Fruit fly (Drosophila melanogaster) whole organism, prepupa: ENCODE measurements around the gene Nrg.

Experiments
- CG11902 ChIP-seq: fragments of 200-800 bp; sonication (Bioruptor generic); optimal IDR thresholded peaks from 3 replicates; lab custom pipeline; 2016; ENCODE audit warnings: missing biosample characterization, missing genetic modification characterization
- CG1621 ChIP-seq: fragments of 200-800 bp; sonication (Bioruptor generic); optimal IDR thresholded peaks from 3 replicates; lab custom pipeline; 2018; ENCODE audit warnings: missing biosample characterization, mild to moderate bottlenecking, missing genetic modification characterization
- CG16779 ChIP-seq: fragments of 200-800 bp; sonication (Bioruptor generic); optimal IDR thresholded peaks from 3 replicates; lab custom pipeline; 2017; ENCODE audit warnings: missing biosample characterization, mild to moderate bottlenecking, missing genetic modification characterization
- CG32006 ChIP-seq: fragments of 200-800 bp; sonication (Bioruptor generic); optimal IDR thresholded peaks from 3 replicates; lab custom pipeline; 2017; ENCODE audit warnings: missing biosample characterization, mild to moderate bottlenecking, missing genetic modification characterization
- CG4318 ChIP-seq: fragments of 200-800 bp; sonication (Bioruptor generic); optimal IDR thresholded peaks from 3 replicates; lab custom pipeline; 2017; ENCODE audit warnings: missing biosample characterization, mild to moderate bottlenecking, missing genetic modification characterization
- CG9139 ChIP-seq: fragments of 200-800 bp; sonication (Bioruptor generic); optimal IDR thresholded peaks from 3 replicates; lab custom pipeline; 2017; ENCODE audit warnings: missing biosample characterization, mild to moderate bottlenecking, missing genetic modification characterization
- Eip93F ChIP-seq: fragments of 200-800 bp; sonication (Bioruptor generic); optimal IDR thresholded peaks from 2 replicates; lab custom pipeline; 2016; ENCODE audit warnings: missing biosample characterization, mild to moderate bottlenecking, missing genetic modification characterization
- Smox ChIP-seq: fragments of 200-800 bp; sonication (Bioruptor generic); optimal IDR thresholded peaks from 3 replicates; lab custom pipeline; 2016; ENCODE audit warnings: missing biosample characterization, missing genetic modification characterization
- Sox102F ChIP-seq: fragments of 200-800 bp; sonication (Bioruptor generic); optimal IDR thresholded peaks from 2 replicates; lab custom pipeline; 2016; ENCODE audit warnings: missing biosample characterization, mild to moderate bottlenecking, missing genetic modification characterization
- esn ChIP-seq: fragments of 200-800 bp; sonication (Bioruptor generic); optimal IDR thresholded peaks from 2 replicates; lab custom pipeline; 2016; ENCODE audit warnings: missing biosample characterization, mild to moderate bottlenecking, missing genetic modification characterization, moderate library complexity
- fd85E ChIP-seq: fragments of 200-800 bp; sonication (Bioruptor generic); optimal IDR thresholded peaks from 3 replicates; lab custom pipeline; 2016; ENCODE audit warnings: missing biosample characterization, missing genetic modification characterization
- lz ChIP-seq: fragments of 200-800 bp; sonication (Bioruptor generic); optimal IDR thresholded peaks from 3 replicates; lab custom pipeline; 2016; ENCODE audit warnings: missing biosample characterization, missing genetic modification characterization
- net ChIP-seq: fragments of 200-800 bp; sonication (Bioruptor generic); optimal IDR thresholded peaks from 3 replicates; lab custom pipeline; 2016; ENCODE audit warnings: missing biosample characterization, missing genetic modification characterization
- ss ChIP-seq, 2 experiments: fragments of 200-800 bp; sonication (Bioruptor generic); optimal IDR thresholded peaks; 2 replicates in 1 of 2; 3 replicates in 1 of 2; lab custom pipeline; 2017 to 2018; ENCODE audit warnings: mild to moderate bottlenecking in 2 of 2, missing biosample characterization in 2 of 2, missing genetic modification characterization in 2 of 2, moderate library complexity in 1 of 2

dm6 chrX:8541985-8542384 is 24.8 kb downstream of the Nrg start:
- TF ChIP-seq CG1621 (peak; percentile 30), Smox (peak; percentile 36), ss (GFP tag; optimal IDR thresholded peaks at IDR 0.05; lab: Kevin White, UChicago) (peak; percentile 1 to 62), CG32006 (GFP tag; lab: Kevin White, UChicago) (peak; percentile 48), fd85E (GFP tag; lab: Kevin White, UChicago) (no peak), CG4318 (GFP tag; lab: Kevin White, UChicago) (no peak), esn (GFP tag; lab: Kevin White, UChicago) (peak; percentile 34), Sox102F (GFP tag; lab: Kevin White, UChicago) (peak; percentile 9), CG16779 (tag; lab: Kevin White, UChicago) (no peak), lz (peak; percentile 29), net (GFP tag; lab: Kevin White, UChicago) (peak; percentile 24), Eip93F (no peak), CG11902 (GFP tag; lab: Kevin White, UChicago) (no peak), CG9139 (GFP tag; lab: Kevin White, UChicago) (peak; percentile 2)
